Worm (Caenorhabditis elegans): Measurements from ENCODE around the gene mtm-9.
A peak's percentile ranks its signal among the peaks of the same experiment; 100 is the strongest.

Gene mtm-9

ce11 chrV:3717751-3718150 is 25.6 kb upstream of the mtm-9 start (continued):
- TF ChIP-seq egl-13 (tag; optimal IDR thresholded peaks at IDR 0.05) (peak; percentile 36), unc-86 (tag; optimal IDR thresholded peaks at IDR 0.05) (peak; percentile 77), pqm-1 (tag; optimal IDR thresholded peaks at IDR 0.05) (no peak), nhr-71 (tag; optimal IDR thresholded peaks at IDR 0.05) (peak; percentile 67), lin-35 (GFP tag; optimal IDR thresholded peaks at IDR 0.05) (peak in 1 of 2 experiments; percentile 39), sptf-1 (tag; optimal IDR thresholded peaks at IDR 0.05) (no peak), swsn-7 (tag; optimal IDR thresholded peaks at IDR 0.05) (peak; percentile 53)

ce11 chrV:3718507-3718906 is 24.9 kb upstream of the mtm-9 start:
- TF ChIP-seq zag-1 (tag; optimal IDR thresholded peaks at IDR 0.05) (no peak), fkh-8 (tag; optimal IDR thresholded peaks at IDR 0.05) (peak; percentile 64), ces-1 (GFP tag; optimal IDR thresholded peaks at IDR 0.05) (no peak), aha-1 (tag; optimal IDR thresholded peaks at IDR 0.05) (no peak), nhr-47 (tag; optimal IDR thresholded peaks at IDR 0.05) (peak; percentile 51), nhr-85 (tag) (peak; percentile 17), sox-4 (tag; optimal IDR thresholded peaks at IDR 0.05) (peak; percentile 25), nhr-71 (tag; optimal IDR thresholded peaks at IDR 0.05) (peak; percentile 29), dsc-1 (tag; optimal IDR thresholded peaks at IDR 0.05) (peak; percentile 66)

- no peak for TF ChIP-seq nhr-20 (tag; optimal IDR thresholded peaks at IDR 0.05)
- no peak for TF ChIP-seq C04F5.9 (tag; optimal IDR thresholded peaks at IDR 0.05)
- TF ChIP-seq pax-3 (tag; optimal IDR thresholded peaks at IDR 0.05), result no peak
- TF ChIP-seq nhr-77 (tag; optimal IDR thresholded peaks at IDR 0.05), result no peak
- TF ChIP-seq pag-3 (tag; optimal IDR thresholded peaks at IDR 0.05; ENCODE audit: borderline replicate concordance, insufficient read depth), result no peak
- no peak for TF ChIP-seq unc-86 (tag; optimal IDR thresholded peaks at IDR 0.05)
- TF ChIP-seq ets-5 (GFP tag; IDR thresholded peaks at IDR 0.05), result no peak
- TF ChIP-seq pqm-1 (tag; optimal IDR thresholded peaks at IDR 0.05), result no peak
- TF ChIP-seq mab-9 (GFP tag; IDR thresholded peaks at IDR 0.05), result no peak
- TF ChIP-seq dpl-1 (GFP tag; optimal IDR thresholded peaks at IDR 0.05), result no peak
- TF ChIP-seq efl-3 (GFP tag; optimal IDR thresholded peaks at IDR 0.05), result no peak
- no peak for TF ChIP-seq nhr-237 (tag; optimal IDR thresholded peaks at IDR 0.05)
- no peak for TF ChIP-seq sptf-1 (tag; optimal IDR thresholded peaks at IDR 0.05)
- no peak for TF ChIP-seq ceh-8 (GFP tag; optimal IDR thresholded peaks at IDR 0.05)
- no peak for TF ChIP-seq zip-4 (GFP tag; optimal IDR thresholded peaks at IDR 0.05)
- TF ChIP-seq elt-3 (tag; optimal IDR thresholded peaks at IDR 0.05), result no peak
Measured at ce11 chrV:3724772-3725171, 18.6 kb upstream of the mtm-9 start, which contains the start of gene str-30. Gene str-30 (plus strand): TSS chrV:3725072.

- TF ChIP-seq ceh-63 (GFP tag; optimal IDR thresholded peaks at IDR 0.05) (no peak), xbp-1 (tag; optimal IDR thresholded peaks at IDR 0.05) (no peak), fos-1 (tag; optimal IDR thresholded peaks at IDR 0.05) (no peak), blmp-1 (tag; optimal IDR thresholded peaks at IDR 0.05) (peak; percentile 95), ceh-82 (tag; optimal IDR thresholded peaks at IDR 0.05) (no peak), fkh-8 (tag; optimal IDR thresholded peaks at IDR 0.05) (no peak)
Measured at ce11 chrV:3738409-3738808, 5.0 kb upstream of the mtm-9 start.

- TF ChIP-seq lin-14 (GFP tag; optimal IDR thresholded peaks at IDR 0.05), result no peak
- no peak for TF ChIP-seq nhr-90 (tag; optimal IDR thresholded peaks at IDR 0.05; ENCODE audit: poor library complexity)
- TF ChIP-seq egl-13 (tag; optimal IDR thresholded peaks at IDR 0.05), result no peak
- TF ChIP-seq sup-37 (GFP tag; optimal IDR thresholded peaks at IDR 0.05), result no peak
- no peak for TF ChIP-seq dpl-1 (GFP tag; optimal IDR thresholded peaks at IDR 0.05)
- TF ChIP-seq nhr-71 (tag; optimal IDR thresholded peaks at IDR 0.05), result no peak
- no peak for TF ChIP-seq isw-1 (GFP tag; IDR thresholded peaks at IDR 0.05)
Measured at ce11 chrV:3739302-3739701, 4.1 kb upstream of the mtm-9 start, which contains the start of gene hpo-36. Gene hpo-36 (minus strand): TSS chrV:3739402.
